Worm (Caenorhabditis elegans) whole organism, L2 larva: Measurements from ENCODE around the gene H06A10.1.
A peak's percentile ranks its signal among the peaks of the same experiment; 100 is the strongest.

Experiments used
- F13H6.1 ChIP-seq: sonication (generic microtip); optimal IDR thresholded peaks from 2 replicates; lab custom pipeline; 2016; ENCODE audit warnings: missing genetic modification characterization, missing compliant biosample characterization
- R02D3.7 ChIP-seq: fragments of 150-350 bp; optimal IDR thresholded peaks from 2 replicates; lab custom pipeline; 2014; ENCODE audit warnings: missing biosample characterization, missing genetic modification characterization
- ZK546.5 ChIP-seq: sonication (generic microtip); optimal IDR thresholded peaks from 2 replicates; lab custom pipeline; 2017; ENCODE audit warnings: missing biosample characterization, missing genetic modification characterization
- alr-1 ChIP-seq: fragments of 150-350 bp; optimal IDR thresholded peaks from 2 replicates; lab custom pipeline; 2014; ENCODE audit warnings: missing biosample characterization, missing genetic modification characterization
- aly-2 ChIP-seq: fragments of 150-350 bp; optimal IDR thresholded peaks from 2 replicates; lab custom pipeline; 2014; ENCODE audit warnings: missing biosample characterization, missing genetic modification characterization
- ama-1 ChIP-seq: fragments of 150-350 bp; optimal IDR thresholded peaks from 2 replicates; lab custom pipeline; 2018; ENCODE audit warnings: inconsistent platforms
- ceh-82 ChIP-seq: fragments of 150-350 bp; optimal IDR thresholded peaks from 2 replicates; lab custom pipeline; 2014; ENCODE audit warnings: missing biosample characterization, missing genetic modification characterization
- crh-2 ChIP-seq: sonication (generic microtip); optimal IDR thresholded peaks from 2 replicates; lab custom pipeline; 2017; ENCODE audit warnings: missing biosample characterization, missing genetic modification characterization
- dmd-4 ChIP-seq: sonication (generic microtip); optimal IDR thresholded peaks from 2 replicates; lab custom pipeline; 2017; ENCODE audit warnings: missing biosample characterization, missing genetic modification characterization
- egl-27 ChIP-seq: sonication (generic microtip); optimal IDR thresholded peaks from 3 replicates; lab custom pipeline; 2017; ENCODE audit warnings: missing biosample characterization, missing genetic modification reagents, missing genetic modification characterization
- elt-3 ChIP-seq: sonication (generic microtip); optimal IDR thresholded peaks from 2 replicates; lab custom pipeline; 2017; ENCODE audit warnings: missing biosample characterization, missing genetic modification characterization
- lin-13 ChIP-seq: fragments of 150-350 bp; optimal IDR thresholded peaks from 2 replicates; lab custom pipeline; 2014; ENCODE audit warnings: missing biosample characterization, missing genetic modification reagents, missing genetic modification characterization
- lin-39 ChIP-seq: fragments of 150-350 bp; optimal IDR thresholded peaks from 2 replicates; lab custom pipeline; 2014; ENCODE audit warnings: missing biosample characterization, missing genetic modification reagents, missing genetic modification characterization
- lsy-2 ChIP-seq, 2 experiments: fragments of 150-350 bp in 1 of 2; sonication (generic microtip) in 1 of 2; optimal IDR thresholded peaks; 2 replicates each; lab custom pipeline; 2014 to 2017; ENCODE audit warnings: missing biosample characterization in 2 of 2, missing genetic modification characterization in 2 of 2
- mdl-1 ChIP-seq, 2 experiments: fragments of 150-350 bp in 1 of 2; sonication (generic microtip) in 1 of 2; optimal IDR thresholded peaks; 2 replicates each; lab custom pipeline; 2017; ENCODE audit warnings: missing biosample characterization in 2 of 2, missing genetic modification characterization in 2 of 2
- nhr-129 ChIP-seq: fragments of 150-350 bp; optimal IDR thresholded peaks from 2 replicates; lab custom pipeline; 2014; ENCODE audit warnings: missing biosample characterization, missing genetic modification characterization
- nhr-21 ChIP-seq: fragments of 150-350 bp; optimal IDR thresholded peaks from 2 replicates; lab custom pipeline; 2014; ENCODE audit warnings: missing biosample characterization, missing genetic modification characterization
- nhr-25 ChIP-seq: fragments of 150-350 bp; sonication (generic microtip); optimal IDR thresholded peaks from 3 replicates; lab custom pipeline; 2014; ENCODE audit warnings: missing biosample characterization, missing genetic modification characterization
- nhr-77 ChIP-seq: fragments of 150-350 bp; optimal IDR thresholded peaks from 2 replicates; lab custom pipeline; 2014; ENCODE audit warnings: missing biosample characterization, missing genetic modification characterization
- sma-9 ChIP-seq, 2 experiments: fragments of 150-350 bp in 1 of 2; sonication (generic microtip) in 1 of 2; optimal IDR thresholded peaks; 2 replicates each; lab custom pipeline; 2014 to 2016; ENCODE audit warnings: missing genetic modification characterization in 2 of 2, mild to moderate bottlenecking in 1 of 2, missing biosample characterization in 1 of 2, missing compliant biosample characterization in 1 of 2, missing genetic modification reagents in 1 of 2, moderate library complexity in 1 of 2
- unc-55 ChIP-seq: fragments of 150-350 bp; sonication (generic microtip); optimal IDR thresholded peaks from 3 replicates; lab custom pipeline; 2014; ENCODE audit warnings: missing biosample characterization, missing genetic modification reagents, missing genetic modification characterization
- zag-1 ChIP-seq: fragments of 150-350 bp; optimal IDR thresholded peaks from 2 replicates; lab custom pipeline; 2014; ENCODE audit warnings: missing biosample characterization, missing genetic modification characterization
- ztf-1 ChIP-seq: fragments of 200-800 bp; sonication (Bioruptor generic); conservative IDR thresholded peaks from 2 replicates; pipeline ENCODE4 v1.3.6; 2022; ENCODE audit warnings: missing genetic modification characterization, missing compliant biosample characterization
- ztf-4 ChIP-seq: fragments of 150-350 bp; optimal IDR thresholded peaks from 2 replicates; lab custom pipeline; 2014; ENCODE audit warnings: missing biosample characterization, missing genetic modification characterization

Gene H06A10.1

ce11 chrX:13555098-13555497 is 47.8 kb downstream of the H06A10.1 start:
- TF ChIP-seq F13H6.1 (tag; lab: Kevin White, UChicago) (peak; percentile 68), nhr-129 (tag; lab: Kevin White, UChicago) (peak; percentile 61), sma-9 (GFP tag; optimal IDR thresholded peaks at IDR 0.05; lab: Kevin White, UChicago) (peak; percentile 64), sma-9 (tag; optimal IDR thresholded peaks at IDR 0.05; lab: Kevin White, UChicago) (no peak), ceh-82 (tag; lab: Kevin White, UChicago) (no peak), lsy-2 (tag; optimal IDR thresholded peaks at IDR 0.05; lab: Kevin White, UChicago) (no peak)
- TF ChIP-seq, all 48 proteins: peak for 3

- TF ChIP-seq alr-1 = no peak
- TF ChIP-seq ZK546.5 (tag; lab: Kevin White, UChicago) = no peak
- TF ChIP-seq nhr-25 (tag; lab: Kevin White, UChicago) = no peak
- TF ChIP-seq lin-39 (tag; lab: Kevin White, UChicago) = no peak
- no peak for TF ChIP-seq R02D3.7
- TF ChIP-seq dmd-4 (tag; lab: Kevin White, UChicago) = no peak
- TF ChIP-seq nhr-77 (tag; lab: Kevin White, UChicago) = no peak
- TF ChIP-seq lin-13 = no peak
- TF ChIP-seq crh-2 (tag; lab: Kevin White, UChicago) = no peak
Measured at ce11 chrX:13556066-13556465, 48.7 kb downstream of the H06A10.1 start, which contains the start of gene glb-20. TSS of gene glb-20 (minus strand) at chrX:13556166.

- TF ChIP-seq elt-3 (tag; lab: Kevin White, UChicago) (no peak), sma-9 (GFP tag; optimal IDR thresholded peaks at IDR 0.05; lab: Kevin White, UChicago) (peak; percentile 39), sma-9 (tag; optimal IDR thresholded peaks at IDR 0.05; lab: Kevin White, UChicago) (no peak), ztf-4 (tag; lab: Kevin White, UChicago) (no peak), F13H6.1 (tag; lab: Kevin White, UChicago) (peak; percentile 77), aly-2 (no peak), zag-1 (no peak), nhr-21 (no peak), ama-1 (lab: Kevin White, UChicago) (no peak), lin-13 (no peak), ztf-1 (no peak), unc-55 (no peak), ZK546.5 (tag; lab: Kevin White, UChicago) (no peak), dmd-4 (tag; lab: Kevin White, UChicago) (no peak), egl-27 (tag; lab: Kevin White, UChicago) (no peak), mdl-1 (tag; optimal IDR thresholded peaks at IDR 0.05; lab: Kevin White, UChicago) (no peak), nhr-25 (tag; lab: Kevin White, UChicago) (no peak), crh-2 (tag; lab: Kevin White, UChicago) (no peak)
Measured at ce11 chrX:13558667-13559066, 51.3 kb downstream of the H06A10.1 start.
